Fruit fly (Drosophila melanogaster) whole organism, larva: ENCODE data around the gene lobo.
A peak's percentile ranks its signal among the peaks of the same experiment; 100 is the strongest.

Experiments
- noc ChIP-seq: fragments of 200-800 bp; sonication (Bioruptor generic); optimal IDR thresholded peaks from 3 replicates; lab custom pipeline; 2019; ENCODE audit warnings: missing biosample characterization, mild to moderate bottlenecking, missing genetic modification characterization, moderate library complexity

Gene lobo

DNA sequence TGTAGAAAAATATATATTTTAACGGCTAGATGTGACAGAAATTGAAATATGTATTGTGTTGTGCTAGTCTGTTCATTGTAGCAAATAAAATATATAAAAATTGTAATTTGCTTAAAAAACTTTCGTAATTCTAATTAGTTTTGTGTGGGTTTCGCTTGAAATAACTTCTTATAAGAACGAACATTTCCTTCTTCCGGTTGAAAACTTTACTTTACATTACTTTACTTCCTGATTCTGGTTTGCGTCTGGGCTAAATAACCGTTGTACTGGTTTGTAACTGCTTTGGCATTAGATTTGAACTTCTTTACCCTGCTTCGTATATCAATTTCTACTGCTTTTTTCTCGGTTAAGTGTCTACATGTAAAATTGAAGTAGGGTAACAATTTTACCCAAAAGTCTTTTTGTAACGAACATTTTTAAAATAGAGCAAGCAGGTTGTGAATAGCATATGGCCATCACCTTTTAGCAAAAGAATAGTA lies at the start of gene lobo:
Gene lobo, minus strand, starts transcription at position 51 of the 479 bp plus-strand sequence.
- TF ChIP-seq noc, result no peak

DNA sequence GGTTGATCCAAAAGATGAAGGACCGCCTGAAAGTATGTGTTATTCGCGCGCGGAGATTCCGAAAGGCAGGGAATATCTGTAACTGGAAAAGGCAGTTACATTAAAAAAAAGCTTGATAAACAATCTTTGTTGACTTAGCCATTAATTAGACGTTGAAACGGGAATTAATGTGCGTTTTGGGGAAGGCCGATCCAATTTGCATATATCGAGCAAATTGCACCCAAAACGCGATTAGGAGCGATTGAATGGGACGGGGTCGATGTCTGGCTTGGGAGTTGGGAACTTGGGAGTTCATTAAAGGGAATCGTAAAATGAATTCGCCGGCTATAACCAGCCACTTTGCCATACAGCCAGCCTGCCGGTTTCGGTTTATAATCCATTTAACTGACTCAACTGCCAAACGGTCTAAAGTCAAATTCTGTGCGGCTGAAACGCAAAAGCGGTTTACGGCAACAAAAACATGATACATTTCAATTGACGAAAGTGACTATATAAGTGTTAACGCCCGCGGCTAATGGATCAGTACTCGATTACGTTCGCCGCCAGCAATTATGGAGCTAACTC lies 48.0 kb upstream of the lobo start, which contains the start of gene CG11854:
Gene CG11854, plus strand, starts transcription at position 514 of the 564 bp plus-strand sequence.
- TF ChIP-seq noc, result no peak

DNA sequence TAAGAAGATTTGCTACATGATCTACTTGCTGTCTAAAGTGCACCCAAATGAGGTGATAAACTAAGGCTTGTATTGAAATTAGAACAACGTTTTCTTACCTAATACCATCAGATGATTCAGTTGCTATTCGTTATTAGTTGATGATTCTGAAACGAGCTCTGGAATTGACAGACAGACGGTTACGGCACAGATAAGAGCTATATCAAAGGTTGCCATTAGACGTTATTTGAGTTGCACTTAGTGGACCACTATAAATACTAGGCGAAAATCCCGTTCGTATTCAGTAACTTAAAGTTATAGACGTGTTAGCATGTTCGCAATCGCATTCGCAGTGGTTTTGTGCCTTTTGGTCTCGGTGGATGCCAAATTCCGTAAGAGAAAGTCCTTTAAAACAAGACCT lies 46.3 kb upstream of the lobo start, which contains the start of gene to:
Gene to, plus strand, starts transcription at position 301 of the 400 bp plus-strand sequence.
- no peak for TF ChIP-seq noc

DNA sequence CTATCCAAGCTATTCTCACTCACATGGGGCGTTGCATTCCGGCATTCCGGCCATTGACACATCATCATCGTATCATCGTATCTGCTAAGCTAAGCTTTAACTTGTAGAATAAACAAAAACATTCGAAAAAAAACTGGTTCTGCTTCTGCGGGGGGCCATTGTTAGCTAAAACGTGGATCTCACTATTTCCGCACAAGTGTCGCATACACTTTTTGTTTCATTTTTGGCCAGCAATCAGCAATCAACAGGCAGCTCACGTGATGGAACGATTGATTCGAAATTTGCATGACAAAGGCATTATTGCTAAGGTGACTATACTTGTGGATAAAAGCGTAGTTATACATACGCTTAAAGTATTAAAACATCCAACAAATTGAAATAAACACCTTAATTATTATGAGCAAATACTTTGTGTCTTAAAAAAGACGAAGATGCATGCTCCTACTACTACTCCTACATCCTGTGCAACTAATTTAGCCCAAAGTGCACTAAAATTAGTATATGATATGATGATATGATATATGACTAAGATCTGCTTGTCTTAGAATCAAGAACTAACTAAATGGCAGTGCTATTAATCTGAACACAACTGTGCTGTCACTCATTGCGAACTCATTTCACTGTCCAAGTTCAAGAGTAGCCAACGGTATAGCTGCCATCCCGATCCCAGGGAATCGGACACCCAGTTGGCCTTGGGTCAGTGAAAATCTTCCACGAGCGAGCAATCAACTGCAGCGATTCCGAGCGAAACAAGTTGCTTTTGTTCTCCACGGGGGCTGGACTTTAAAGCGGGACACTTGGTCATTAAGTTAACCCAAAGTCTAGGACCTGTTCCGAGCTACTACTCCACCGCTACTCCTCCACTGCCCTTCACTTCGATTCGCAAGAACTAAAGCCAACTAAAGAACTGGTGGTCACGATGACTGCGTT lies 45.5 kb upstream of the lobo start:
- TF ChIP-seq noc, result no peak

DNA sequence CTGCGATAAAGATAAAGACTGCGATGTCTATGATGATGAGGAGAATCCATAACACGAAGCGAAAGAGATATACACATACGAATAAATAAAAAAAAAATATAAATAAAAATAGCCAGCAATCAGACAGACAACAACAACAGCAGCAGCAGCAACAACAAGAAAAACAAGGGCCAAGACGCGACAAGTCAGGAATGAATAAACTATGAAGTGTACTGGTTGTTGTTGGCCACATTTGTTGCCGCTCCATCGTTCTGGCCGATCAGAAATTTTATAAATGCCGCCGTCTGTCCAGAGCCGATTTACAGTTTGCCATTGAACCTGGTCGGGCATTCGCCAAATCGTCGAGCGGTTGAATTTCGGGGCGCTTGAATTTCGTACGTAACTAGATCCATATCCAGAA lies 43.7 kb upstream of the lobo start, which contains the start of gene Jhbp7:
Gene Jhbp7, plus strand, starts transcription at position 301 of the 400 bp plus-strand sequence.
- no peak for TF ChIP-seq noc

DNA sequence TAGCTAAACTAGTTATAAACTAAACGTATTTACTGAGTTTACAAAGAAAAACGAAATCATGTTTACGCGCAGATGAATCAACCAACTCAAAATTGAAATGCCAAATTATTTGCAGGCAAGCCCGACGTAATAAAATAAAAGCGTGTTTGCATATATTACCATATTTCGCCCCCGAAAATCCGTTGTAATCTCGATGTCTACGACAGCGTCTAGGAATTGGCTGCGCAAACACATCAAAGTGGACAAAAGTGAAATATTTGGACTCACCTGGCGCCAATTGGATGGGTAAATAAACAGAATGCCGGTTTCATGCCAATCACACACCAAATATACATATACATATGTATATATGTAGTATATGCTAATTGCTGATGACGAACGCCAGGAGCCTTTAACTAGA lies 42.5 kb upstream of the lobo start:
- TF ChIP-seq noc, result no peak

DNA sequence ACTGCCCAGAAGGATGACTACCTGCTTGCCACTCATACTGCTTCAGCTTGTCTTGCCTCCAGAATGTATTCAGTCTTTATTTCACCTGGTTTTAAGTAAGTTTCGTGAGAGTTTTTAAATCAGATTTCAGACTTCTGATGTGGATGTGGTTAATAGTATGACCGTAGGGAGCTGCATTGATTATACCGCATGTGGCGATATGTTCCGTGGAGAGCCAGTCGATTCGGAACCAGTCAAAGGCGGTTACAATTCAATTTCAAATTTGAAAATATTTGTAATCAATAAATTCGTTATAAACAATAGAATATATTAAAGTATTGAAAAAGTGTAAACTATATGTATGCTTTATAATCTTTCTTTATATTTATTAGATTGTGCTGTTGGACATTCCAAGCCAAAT lies 41.8 kb upstream of the lobo start, which contains the start of gene Sil1:
Gene Sil1, minus strand, starts transcription at position 168 of the 400 bp plus-strand sequence.
- TF ChIP-seq noc, result no peak

DNA sequence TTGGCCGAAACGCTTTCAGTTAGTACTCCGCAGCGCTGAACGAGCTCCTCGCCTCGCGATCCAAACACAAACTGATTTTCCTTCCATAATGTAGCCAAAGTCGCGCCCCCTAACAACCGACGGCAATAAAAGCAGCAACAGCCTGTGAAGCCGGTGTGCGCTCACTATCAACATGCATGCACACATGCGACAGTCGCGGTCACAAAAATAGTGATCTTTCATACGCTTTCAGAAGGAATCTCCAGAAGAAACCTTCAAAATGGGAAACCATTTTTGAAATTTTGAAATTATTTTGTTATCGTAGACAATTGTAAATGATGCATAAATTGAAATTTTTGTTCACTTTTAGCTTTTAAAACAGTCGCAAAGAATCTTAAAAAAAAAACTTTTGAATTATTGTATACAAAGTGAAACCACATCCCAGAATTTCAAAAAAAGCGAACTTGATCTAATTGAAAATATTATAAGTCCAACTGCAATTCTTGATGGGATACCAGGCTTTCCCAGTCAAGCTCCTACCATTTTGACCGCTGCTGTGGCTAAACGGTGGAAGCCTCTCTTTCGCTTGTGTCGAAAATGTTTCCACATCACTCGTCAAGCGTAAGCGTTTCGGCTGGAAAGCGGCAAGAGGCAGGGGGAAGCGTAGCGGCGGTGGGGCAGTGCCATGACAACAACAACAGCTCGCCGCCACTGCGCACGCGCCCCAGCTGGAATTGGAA lies 38.9 kb upstream of the lobo start, which contains the start of gene Cad96Cb:
Gene Cad96Cb, minus strand, starts transcription at position 51 of the 719 bp plus-strand sequence.
- no peak for TF ChIP-seq noc

DNA sequence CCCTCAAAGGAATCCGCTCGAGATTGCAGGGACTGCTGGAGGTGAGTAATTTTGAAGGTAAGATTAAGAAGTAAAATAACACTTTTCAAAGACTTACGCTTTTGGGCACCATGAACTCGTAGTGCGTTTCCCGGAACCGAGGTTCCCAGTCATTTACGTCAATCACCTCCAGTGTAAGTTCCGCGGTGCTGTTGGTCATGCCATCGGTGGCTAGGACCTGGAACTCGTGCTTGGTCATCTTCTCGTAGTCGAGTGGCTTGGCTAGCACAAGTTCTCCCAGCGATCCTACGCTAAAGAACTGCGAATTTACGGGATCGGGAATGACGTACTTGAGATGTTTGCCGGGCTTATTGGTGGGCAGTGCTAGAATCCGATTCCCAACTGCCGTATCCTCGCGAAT lies 31.9 kb upstream of the lobo start:
- no peak for TF ChIP-seq noc

DNA sequence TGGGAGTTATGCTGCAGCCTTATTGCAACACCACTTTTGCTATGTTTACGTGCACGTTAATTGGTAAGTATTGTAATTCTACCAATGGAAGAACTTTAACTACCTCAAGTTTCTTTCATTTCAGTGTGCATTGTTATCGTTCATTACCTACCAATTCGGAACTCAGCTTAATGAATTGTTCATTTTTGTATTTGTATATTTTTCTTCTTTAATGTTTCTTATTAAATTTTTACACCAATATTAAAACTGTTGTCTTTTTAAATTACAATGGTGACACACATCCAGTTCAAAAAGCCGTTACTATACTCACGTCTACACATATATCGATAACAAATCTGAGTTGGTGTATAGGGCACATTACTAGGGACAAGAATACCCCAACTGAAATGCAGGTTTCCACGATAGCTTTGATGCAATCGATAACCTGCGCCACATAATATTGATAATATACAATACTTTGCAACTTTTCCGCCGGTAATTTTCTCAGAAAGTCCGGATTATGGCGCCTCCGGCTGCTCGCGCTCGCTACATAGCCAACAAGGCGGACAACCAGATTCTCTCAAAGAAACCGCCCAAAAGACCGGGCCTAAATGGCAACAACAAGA lies 27.7 kb upstream of the lobo start, which contains the start of gene Alg9:
Gene Alg9, plus strand, starts transcription at position 387 of the 605 bp plus-strand sequence.
- no peak for TF ChIP-seq noc

DNA sequence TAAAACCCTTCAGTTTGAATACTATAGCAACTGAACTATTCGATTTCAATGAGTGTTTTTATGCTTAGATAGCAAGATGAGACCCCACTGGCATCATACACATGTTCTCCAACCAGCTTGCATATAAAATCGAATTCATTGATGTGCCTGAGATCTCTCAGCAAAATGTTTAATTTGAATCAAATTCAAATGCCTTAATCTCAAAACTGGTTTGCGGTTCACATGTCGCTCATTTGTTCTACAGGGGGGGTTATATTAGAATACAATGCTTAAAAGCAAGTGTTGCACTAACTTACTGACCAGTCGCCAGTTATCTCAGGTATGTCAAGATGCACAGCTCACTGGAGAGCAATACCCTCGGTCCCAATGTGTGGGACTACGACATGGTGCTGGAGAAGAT lies 25.4 kb upstream of the lobo start, which contains the start of gene CG31103:
Gene CG31103, plus strand, starts transcription at position 301 of the 400 bp plus-strand sequence.
- no peak for TF ChIP-seq noc

DNA sequence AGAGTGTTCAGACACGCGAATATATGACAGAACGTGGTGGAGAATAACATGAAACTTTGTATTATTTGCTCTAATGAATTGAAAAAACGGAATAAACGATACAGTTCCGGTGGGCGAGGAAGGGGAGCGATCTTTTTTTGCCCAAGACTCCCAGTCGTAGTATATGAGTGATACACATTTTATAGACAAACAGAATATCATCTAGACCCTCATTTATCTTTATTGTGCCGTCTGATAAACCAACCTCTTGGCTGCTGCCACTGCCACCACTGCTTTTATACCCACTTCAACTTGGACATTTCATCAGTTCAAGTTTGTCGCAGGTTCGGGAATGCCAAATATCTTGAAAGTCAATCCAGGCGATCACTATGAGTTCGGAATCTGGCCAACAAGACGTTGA lies 22.4 kb upstream of the lobo start, which contains the start of gene CG31106:
Gene CG31106, plus strand, starts transcription at position 301 of the 400 bp plus-strand sequence.
- TF ChIP-seq noc, result no peak

DNA sequence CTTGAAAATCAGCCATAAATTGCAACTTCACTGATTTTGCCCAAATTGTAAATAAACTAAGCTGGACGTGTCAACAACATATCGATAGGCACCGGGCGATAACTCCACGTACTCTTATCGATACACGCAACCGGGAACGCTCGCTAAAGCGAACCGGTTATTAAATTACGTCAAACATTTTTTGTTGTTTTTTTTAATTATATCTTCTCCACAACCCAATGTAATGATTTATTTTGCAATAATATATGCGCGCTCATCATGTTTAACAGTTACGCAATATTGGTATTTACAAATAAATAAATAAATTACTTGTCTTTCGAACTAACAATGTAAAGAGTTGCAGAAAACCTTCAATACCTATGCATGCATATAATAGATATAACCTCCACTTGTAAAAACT lies 21.5 kb upstream of the lobo start, which contains the start of gene Saysd1:
Gene Saysd1, minus strand, starts transcription at position 66 of the 400 bp plus-strand sequence.
- peak; percentile 64 for TF ChIP-seq noc

DNA sequence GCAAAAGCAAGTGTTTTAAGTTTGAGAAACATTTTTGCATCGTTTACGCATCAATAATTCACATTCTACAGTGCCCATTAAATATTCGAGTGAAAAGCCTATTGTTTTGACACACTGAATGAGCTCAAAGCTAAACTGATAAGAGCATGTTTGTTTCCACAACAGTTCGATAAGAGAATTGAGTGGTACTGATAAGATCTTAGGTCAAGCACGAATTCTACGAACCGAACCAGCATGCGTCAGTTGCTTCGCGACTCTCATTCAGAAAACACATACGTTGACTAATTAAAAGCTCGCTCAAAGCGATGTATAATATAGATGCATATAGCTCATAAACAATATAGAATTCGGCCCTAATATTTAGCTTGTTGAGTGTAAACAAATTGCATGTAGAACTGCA lies 15.6 kb upstream of the lobo start:
- no peak for TF ChIP-seq noc

DNA sequence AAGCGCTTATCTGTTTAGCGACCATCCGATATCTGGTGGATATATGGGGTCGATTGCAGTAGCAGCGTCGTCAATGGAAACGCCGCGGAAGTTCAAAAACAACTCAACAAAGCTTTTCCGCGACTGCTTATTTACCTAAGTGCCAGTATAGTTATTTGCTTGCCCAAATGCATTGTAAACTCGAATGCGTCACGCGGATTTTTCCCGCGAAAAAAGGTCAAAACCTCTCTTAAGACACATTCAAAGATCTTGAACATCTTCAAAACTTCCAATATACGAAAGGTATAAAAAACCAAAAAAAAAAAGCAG lies 15.1 kb upstream of the lobo start:
- TF ChIP-seq noc, result no peak
